Worm (Caenorhabditis elegans) whole organism, mixed stage, embryonic: ENCODE measurements around the gene alh-8.

Experiments used
- M03D4.4 ChIP-seq: sonication (generic microtip); optimal IDR thresholded peaks from 2 replicates; lab custom pipeline; 2017; ENCODE audit warnings: mild to moderate bottlenecking, missing genetic modification characterization, missing compliant biosample characterization
- bed-3 ChIP-seq: fragments of 200-800 bp; sonication (Bioruptor generic); optimal IDR thresholded peaks from 3 replicates; lab custom pipeline; 2018; ENCODE audit warnings: mild to moderate bottlenecking, missing genetic modification characterization, moderate library complexity, missing compliant biosample characterization
- blmp-1 ChIP-seq: fragments of 150-350 bp; optimal IDR thresholded peaks from 2 replicates; lab custom pipeline; 2014; ENCODE audit warnings: missing biosample characterization, missing genetic modification characterization
- ceh-39 ChIP-seq: fragments of 150-350 bp; optimal IDR thresholded peaks from 2 replicates; lab custom pipeline; 2014; ENCODE audit warnings: missing biosample characterization, missing genetic modification characterization
- ceh-43 ChIP-seq: fragments of 200-800 bp; sonication (Bioruptor generic); optimal IDR thresholded peaks from 2 replicates; lab custom pipeline; 2018; ENCODE audit warnings: mild to moderate bottlenecking, missing genetic modification characterization, moderate library complexity, missing compliant biosample characterization
- ceh-83 ChIP-seq: fragments of 200-800 bp; sonication (Bioruptor generic); optimal IDR thresholded peaks from 2 replicates; lab custom pipeline; 2018; ENCODE audit warnings: mild to moderate bottlenecking, missing genetic modification characterization, missing compliant biosample characterization
- ces-1 ChIP-seq: fragments of 150-350 bp; optimal IDR thresholded peaks from 2 replicates; lab custom pipeline; 2014; ENCODE audit warnings: missing biosample characterization, missing genetic modification reagents, missing genetic modification characterization
- cnd-1 ChIP-seq: fragments of 200-800 bp; sonication (Bioruptor generic); optimal IDR thresholded peaks from 2 replicates; lab custom pipeline; 2018; ENCODE audit warnings: mild to moderate bottlenecking, missing genetic modification characterization, missing compliant biosample characterization
- drap-1 ChIP-seq: fragments of 200-800 bp; sonication (Bioruptor generic); optimal IDR thresholded peaks from 3 replicates; lab custom pipeline; 2018; ENCODE audit warnings: mild to moderate bottlenecking, missing genetic modification characterization, missing compliant biosample characterization
- elt-1 ChIP-seq: sonication (generic microtip); optimal IDR thresholded peaks from 2 replicates; lab custom pipeline; 2017; ENCODE audit warnings: missing genetic modification characterization, mild to moderate bottlenecking, missing compliant biosample characterization, antibody characterized with exemption, moderate library complexity, borderline replicate concordance; ENCODE audit not compliant: insufficient read depth
- elt-3 ChIP-seq: fragments of 150-350 bp; optimal IDR thresholded peaks from 2 replicates; lab custom pipeline; 2014; ENCODE audit warnings: missing biosample characterization, missing genetic modification characterization
- flh-1 ChIP-seq: fragments of 200-800 bp; sonication (Bioruptor generic); optimal IDR thresholded peaks from 2 replicates; lab custom pipeline; 2018; ENCODE audit warnings: mild to moderate bottlenecking, missing genetic modification characterization, moderate library complexity, missing compliant biosample characterization
- ham-2 ChIP-seq: fragments of 200-800 bp; sonication (Bioruptor generic); optimal IDR thresholded peaks from 2 replicates; lab custom pipeline; 2018; ENCODE audit warnings: mild to moderate bottlenecking, missing genetic modification characterization, missing compliant biosample characterization
- hlh-1 ChIP-seq: fragments of 150-350 bp; optimal IDR thresholded peaks from 2 replicates; lab custom pipeline; 2014; ENCODE audit warnings: missing biosample characterization, missing genetic modification reagents, missing genetic modification characterization
- lin-13 ChIP-seq: fragments of 150-350 bp; optimal IDR thresholded peaks from 2 replicates; lab custom pipeline; 2014; ENCODE audit warnings: missing biosample characterization, missing genetic modification characterization
- lin-32 ChIP-seq: fragments of 200-800 bp; sonication (Bioruptor generic); optimal IDR thresholded peaks from 2 replicates; lab custom pipeline; 2018; ENCODE audit warnings: mild to moderate bottlenecking, missing genetic modification characterization, missing compliant biosample characterization
- lsy-2 ChIP-seq: fragments of 150-350 bp; optimal IDR thresholded peaks from 2 replicates; lab custom pipeline; 2014; ENCODE audit warnings: missing biosample characterization, missing genetic modification characterization
- mab-5 ChIP-seq: fragments of 150-350 bp; optimal IDR thresholded peaks from 2 replicates; lab custom pipeline; 2014; ENCODE audit warnings: missing biosample characterization, missing genetic modification characterization
- mep-1 ChIP-seq: fragments of 150-350 bp; optimal IDR thresholded peaks from 2 replicates; lab custom pipeline; 2017; ENCODE audit warnings: missing biosample characterization, missing genetic modification reagents, missing genetic modification characterization, inconsistent platforms
- mls-2 ChIP-seq: sonication (generic microtip); optimal IDR thresholded peaks from 2 replicates; lab custom pipeline; 2016; ENCODE audit warnings: mild to moderate bottlenecking, missing genetic modification characterization, moderate library complexity, missing compliant biosample characterization
- nhr-12 ChIP-seq: fragments of 150-350 bp; optimal IDR thresholded peaks from 2 replicates; lab custom pipeline; 2014; ENCODE audit warnings: missing biosample characterization, missing genetic modification characterization
- nhr-2 ChIP-seq: fragments of 150-350 bp; optimal IDR thresholded peaks from 2 replicates; lab custom pipeline; 2014; ENCODE audit warnings: missing biosample characterization, missing genetic modification characterization
- nhr-237 ChIP-seq: fragments of 150-350 bp; optimal IDR thresholded peaks from 2 replicates; lab custom pipeline; 2014; ENCODE audit warnings: missing biosample characterization, missing genetic modification characterization
- nhr-28 ChIP-seq: fragments of 150-350 bp; optimal IDR thresholded peaks from 2 replicates; lab custom pipeline; 2014; ENCODE audit warnings: missing biosample characterization, missing genetic modification characterization
- nhr-76 ChIP-seq: sonication (generic microtip); optimal IDR thresholded peaks from 2 replicates; lab custom pipeline; 2017; ENCODE audit warnings: missing biosample characterization, missing genetic modification characterization
- pha-4 ChIP-seq: fragments of 150-350 bp; optimal IDR thresholded peaks from 2 replicates; lab custom pipeline; 2018; ENCODE audit warnings: missing biosample characterization, missing genetic modification reagents, missing genetic modification characterization
- sem-2 ChIP-seq: fragments of 200-800 bp; sonication (Bioruptor generic); optimal IDR thresholded peaks from 2 replicates; lab custom pipeline; 2018; ENCODE audit warnings: mild to moderate bottlenecking, missing genetic modification characterization, missing compliant biosample characterization
- snpc-4 ChIP-seq: fragments of 150-350 bp; optimal IDR thresholded peaks from 2 replicates; lab custom pipeline; 2014; ENCODE audit warnings: missing biosample characterization, missing genetic modification characterization
- sptf-1 ChIP-seq: sonication (generic microtip); optimal IDR thresholded peaks from 2 replicates; lab custom pipeline; 2017; ENCODE audit warnings: mild to moderate bottlenecking, missing genetic modification characterization, moderate library complexity, missing compliant biosample characterization
- tbx-8 ChIP-seq: fragments of 200-800 bp; sonication (Bioruptor generic); optimal IDR thresholded peaks from 2 replicates; lab custom pipeline; 2018; ENCODE audit warnings: mild to moderate bottlenecking, missing genetic modification characterization, moderate library complexity, missing compliant biosample characterization
- unc-120 ChIP-seq: sonication (generic microtip); optimal IDR thresholded peaks from 2 replicates; lab custom pipeline; 2017; ENCODE audit warnings: missing genetic modification characterization, missing compliant biosample characterization; ENCODE audit not compliant: poor library complexity, severe bottlenecking
- unc-39 ChIP-seq: fragments of 150-350 bp; optimal IDR thresholded peaks from 2 replicates; lab custom pipeline; 2014; ENCODE audit warnings: missing biosample characterization, missing genetic modification characterization
- unc-62 ChIP-seq: fragments of 150-350 bp; optimal IDR thresholded peaks from 2 replicates; lab custom pipeline; 2014; ENCODE audit warnings: missing biosample characterization, missing genetic modification reagents, missing genetic modification characterization
- zip-8 ChIP-seq: fragments of 150-350 bp; optimal IDR thresholded peaks from 2 replicates; lab custom pipeline; 2014; ENCODE audit warnings: missing biosample characterization, missing genetic modification characterization
- ztf-11 ChIP-seq: fragments of 150-350 bp; optimal IDR thresholded peaks from 2 replicates; lab custom pipeline; 2014; ENCODE audit warnings: missing biosample characterization, missing genetic modification characterization

The alh-8 gene

DNA sequence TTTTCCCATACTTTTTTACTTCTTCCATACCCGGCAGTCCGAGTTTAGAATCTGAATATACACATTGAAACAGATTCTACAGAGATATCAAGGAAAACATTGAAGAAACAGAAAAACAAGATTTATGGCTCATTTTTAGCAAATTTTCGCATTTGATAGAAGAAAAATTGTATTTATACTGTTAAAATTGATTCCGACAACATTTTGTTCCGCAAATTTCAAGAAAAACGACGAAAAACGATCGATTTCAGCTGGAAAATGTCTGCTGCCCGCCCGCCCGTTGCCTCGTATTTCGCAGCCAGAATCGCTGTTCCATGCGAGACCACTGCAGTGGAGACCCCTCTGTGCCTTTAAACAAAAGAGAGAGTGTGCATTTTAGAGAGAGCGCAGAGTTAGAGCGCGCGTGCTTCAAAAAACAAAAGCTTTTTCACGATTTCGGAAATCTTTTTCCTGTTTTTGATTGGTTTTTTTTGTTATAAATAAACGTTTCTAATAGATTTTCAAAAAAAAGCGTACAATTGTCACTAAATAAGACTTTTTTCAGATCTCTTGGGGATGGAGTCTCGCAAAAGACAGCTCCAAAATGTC lies 49.1 kb downstream of the alh-8 start, which contains the start of the genes patr-1 and dna-2:
TSS of gene patr-1 (minus strand) at position 51 of the 588 bp plus-strand sequence.
TSS of gene dna-2 (plus strand) at position 538 of the 588 bp plus-strand sequence.
- TF ChIP-seq ceh-39 (tag; lab: Kevin White, UChicago) (peak; percentile 36), hlh-1 (no peak), unc-120 (no peak), ces-1 (GFP tag; lab: Kevin White, UChicago) (no peak), sem-2 (GFP tag; lab: Kevin White, UChicago) (no peak), ham-2 (GFP tag; lab: Kevin White, UChicago) (no peak), ztf-11 (tag; lab: Kevin White, UChicago) (no peak), unc-62 (no peak), ceh-43 (no peak), mep-1 (tag; lab: Kevin White, UChicago) (peak; percentile 77), nhr-76 (tag; lab: Kevin White, UChicago) (no peak), pha-4 (peak; percentile 11), lin-13 (tag; lab: Kevin White, UChicago) (no peak), elt-3 (tag; lab: Kevin White, UChicago) (no peak), cnd-1 (tag; lab: Kevin White, UChicago) (no peak), bed-3 (GFP tag; lab: Kevin White, UChicago) (no peak), lin-32 (GFP tag; lab: Kevin White, UChicago) (no peak), lsy-2 (peak; percentile 77), flh-1 (GFP tag; lab: Kevin White, UChicago) (no peak), nhr-28 (tag; lab: Kevin White, UChicago) (no peak), sptf-1 (tag; lab: Kevin White, UChicago) (no peak), mab-5 (tag; lab: Kevin White, UChicago) (no peak), M03D4.4 (tag; lab: Kevin White, UChicago) (no peak), tbx-8 (GFP tag; lab: Kevin White, UChicago) (no peak), unc-39 (tag; lab: Kevin White, UChicago) (no peak), ceh-83 (no peak), elt-1 (tag; lab: Kevin White, UChicago) (no peak), snpc-4 (tag; lab: Kevin White, UChicago) (no peak), nhr-237 (tag; lab: Kevin White, UChicago) (peak; percentile 62), zip-8 (no peak), nhr-12 (tag; lab: Kevin White, UChicago) (no peak), blmp-1 (tag; lab: Kevin White, UChicago) (no peak), drap-1 (no peak), mls-2 (tag; lab: Kevin White, UChicago) (no peak), nhr-2 (no peak)
